ENCODE assay signal across 8 worm cellular contexts in genomic region chrII:13036717-13037116, ce11.
TF ChIP-seq lines count a peak whose summit lies in the region.

F18A11.3 (minus strand) TSS chrII:13036841.

TF ChIP-seq in whole organism, L1 larva, 84 proteins besides CTCF, POLR2A, EP300 and RAD21 (continues in another document):
- TF ChIP-seq skn-1 (tag; optimal IDR thresholded peaks at IDR 0.05; lab: Kevin White, UChicago) (peak; percentile 29), pag-3 (tag; optimal IDR thresholded peaks at IDR 0.05; lab: Kevin White, UChicago; ENCODE audit: borderline replicate concordance, insufficient read depth) (peak; percentile 43), nhr-47 (tag; optimal IDR thresholded peaks at IDR 0.05; lab: Kevin White, UChicago) (peak; percentile 3), dpl-1 (GFP tag; optimal IDR thresholded peaks at IDR 0.05; lab: Kevin White, UChicago) (peak in 2 of 3 experiments; percentile 21 to 52), ceh-90 (tag; optimal IDR thresholded peaks at IDR 0.05; lab: Kevin White, UChicago) (no peak), snu-23 (GFP tag; optimal IDR thresholded peaks at IDR 0.05; lab: Kevin White, UChicago) (peak; percentile 17), lin-15B (tag; optimal IDR thresholded peaks at IDR 0.05; lab: Kevin White, UChicago) (no peak), efl-1 (optimal IDR thresholded peaks at IDR 0.05; lab: Kevin White, UChicago) (peak; percentile 14 to 37), efl-1 (GFP tag; optimal IDR thresholded peaks at IDR 0.05 in 1 of 2; lab: Kevin White, UChicago) (peak; percentile 43 to 47), lsy-2 (tag; optimal IDR thresholded peaks at IDR 0.05; lab: Kevin White, UChicago) (peak in 1 of 2 experiments; percentile 56)

TF ChIP-seq in whole organism, L2 larva, 48 proteins besides CTCF, POLR2A, EP300 and RAD21 (continues in another document):
- TF ChIP-seq ztf-4 (tag; optimal IDR thresholded peaks at IDR 0.05; lab: Kevin White, UChicago) (no peak), sma-9 (GFP tag; optimal IDR thresholded peaks at IDR 0.05; lab: Kevin White, UChicago) (no peak), sma-9 (tag; optimal IDR thresholded peaks at IDR 0.05; lab: Kevin White, UChicago) (no peak), elt-3 (tag; optimal IDR thresholded peaks at IDR 0.05; lab: Kevin White, UChicago) (no peak), Y55F3AM.14 (GFP tag; optimal IDR thresholded peaks at IDR 0.05; lab: Kevin White, UChicago) (no peak), peb-1 (tag; optimal IDR thresholded peaks at IDR 0.05; lab: Kevin White, UChicago) (no peak), nhr-23 (tag; optimal IDR thresholded peaks at IDR 0.05; lab: Kevin White, UChicago) (no peak), unc-55 (GFP tag; optimal IDR thresholded peaks at IDR 0.05; lab: Kevin White, UChicago) (peak; percentile 6), elt-1 (tag; optimal IDR thresholded peaks at IDR 0.05; lab: Kevin White, UChicago) (no peak), mdl-1 (tag; optimal IDR thresholded peaks at IDR 0.05; lab: Kevin White, UChicago) (no peak), unc-39 (tag; optimal IDR thresholded peaks at IDR 0.05; lab: Kevin White, UChicago) (no peak), unc-62 (GFP tag; optimal IDR thresholded peaks at IDR 0.05; lab: Kevin White, UChicago) (no peak)

TF ChIP-seq in whole organism, L3 larva, 47 proteins besides CTCF, POLR2A, EP300 and RAD21:
- TF ChIP-seq lin-15B (tag; optimal IDR thresholded peaks at IDR 0.05; lab: Kevin White, UChicago) (peak; percentile 51), ama-1 (optimal IDR thresholded peaks at IDR 0.05; lab: Kevin White, UChicago) (no peak), snpc-4 (tag; optimal IDR thresholded peaks at IDR 0.05; lab: Kevin White, UChicago) (peak; percentile 41), nhr-23 (tag; optimal IDR thresholded peaks at IDR 0.05; lab: Kevin White, UChicago) (no peak), pha-4 (tag; optimal IDR thresholded peaks at IDR 0.05; lab: Kevin White, UChicago) (peak; percentile 38), nfya-1 (tag; optimal IDR thresholded peaks at IDR 0.05; lab: Kevin White, UChicago; ENCODE audit: insufficient read depth) (peak; percentile 32)

TF ChIP-seq in whole organism, L4 larva, 104 proteins besides CTCF, POLR2A, EP300 and RAD21 (continues in another document):
- peak; percentile 26 for TF ChIP-seq aha-1 (tag; lab: Kevin White, UChicago)
- TF ChIP-seq zag-1 (tag; optimal IDR thresholded peaks at IDR 0.05; lab: Kevin White, UChicago) = no peak
- peak; percentile 51 for TF ChIP-seq mes-2 (tag; optimal IDR thresholded peaks at IDR 0.05; lab: Kevin White, UChicago; ENCODE audit: poor library complexity, severe bottlenecking)
- peak in 1 of 2 experiments; percentile 36 for TF ChIP-seq lsy-2 (tag; optimal IDR thresholded peaks at IDR 0.05; lab: Kevin White, UChicago)
- TF ChIP-seq duxl-1 (tag; optimal IDR thresholded peaks at IDR 0.05; lab: Kevin White, UChicago; ENCODE audit: poor library complexity) = no peak
- TF ChIP-seq hlh-30 (tag; optimal IDR thresholded peaks at IDR 0.05; lab: Kevin White, UChicago; ENCODE audit: insufficient read depth) = no peak
- 0 out of 2 replicates have a peak, but pooled peaks have one; percentile 18 for TF ChIP-seq hmg-1.1 (GFP tag; IDR thresholded peaks at IDR 0.05; lab: Robert Waterston, UW)
- peak; percentile 8 for TF ChIP-seq dpl-1 (GFP tag; optimal IDR thresholded peaks at IDR 0.05; lab: Kevin White, UChicago)
- no peak for TF ChIP-seq ceh-44 (GFP tag; IDR thresholded peaks at IDR 0.05; lab: Robert Waterston, UW)
- TF ChIP-seq hlh-11 (tag; optimal IDR thresholded peaks at IDR 0.05; lab: Kevin White, UChicago) = peak; percentile 18
- peak; percentile 28 for TF ChIP-seq mep-1 (tag; optimal IDR thresholded peaks at IDR 0.05; lab: Kevin White, UChicago)
- peak; percentile 67 for TF ChIP-seq mxl-3 (GFP tag; optimal IDR thresholded peaks at IDR 0.05; lab: Kevin White, UChicago)

TF ChIP-seq in whole organism, late embryonic, 69 proteins besides CTCF, POLR2A, EP300 and RAD21:
- TF ChIP-seq ref-2 (tag; optimal IDR thresholded peaks at IDR 0.05; lab: Kevin White, UChicago) = peak; percentile 1
- TF ChIP-seq dmd-4 (tag; optimal IDR thresholded peaks at IDR 0.05; lab: Kevin White, UChicago; ENCODE audit: borderline replicate concordance) = no peak
- TF ChIP-seq sox-2 (GFP tag; IDR thresholded peaks at IDR 0.05; lab: Robert Waterston, UW) = no peak
- TF ChIP-seq zip-5 (tag; optimal IDR thresholded peaks at IDR 0.05; lab: Kevin White, UChicago) = no peak
- TF ChIP-seq hlh-8 (tag; optimal IDR thresholded peaks at IDR 0.05; lab: Kevin White, UChicago) = no peak
- no peak for TF ChIP-seq nhr-232 (tag; optimal IDR thresholded peaks at IDR 0.05; lab: Kevin White, UChicago)
- no peak for TF ChIP-seq ets-4 (tag; optimal IDR thresholded peaks at IDR 0.05; lab: Kevin White, UChicago)
- no peak for TF ChIP-seq ahr-1 (tag; optimal IDR thresholded peaks at IDR 0.05; lab: Kevin White, UChicago)
- TF ChIP-seq ceh-34 (tag; optimal IDR thresholded peaks at IDR 0.05; lab: Kevin White, UChicago) = no peak
- peak; percentile 55 for TF ChIP-seq ceh-48 (tag; optimal IDR thresholded peaks at IDR 0.05; lab: Kevin White, UChicago)

TF ChIP-seq in whole organism, midembryonic, 9 proteins besides CTCF, POLR2A, EP300 and RAD21:
- TF ChIP-seq ztf-29 (GFP tag; IDR thresholded peaks at IDR 0.05; lab: Robert Waterston, UW) (0 out of 2 replicates have a peak, but pooled peaks have one; percentile 48), klf-2 (GFP tag; conservative IDR thresholded peaks at IDR 0.05; lab: Robert Waterston, UW) (no peak)

TF ChIP-seq in whole organism, mixed stage, embryonic, 35 proteins besides CTCF, POLR2A, EP300 and RAD21:
- TF ChIP-seq elt-3 (tag; optimal IDR thresholded peaks at IDR 0.05; lab: Kevin White, UChicago) = no peak
- no peak for TF ChIP-seq flh-1 (GFP tag; optimal IDR thresholded peaks at IDR 0.05; lab: Kevin White, UChicago)
- no peak for TF ChIP-seq ceh-83 (GFP tag; optimal IDR thresholded peaks at IDR 0.05; lab: Kevin White, UChicago)
- TF ChIP-seq snpc-4 (tag; optimal IDR thresholded peaks at IDR 0.05; lab: Kevin White, UChicago) = no peak
- TF ChIP-seq mep-1 (tag; optimal IDR thresholded peaks at IDR 0.05; lab: Kevin White, UChicago) = peak; percentile 42
- TF ChIP-seq blmp-1 (tag; optimal IDR thresholded peaks at IDR 0.05; lab: Kevin White, UChicago) = no peak
- TF ChIP-seq drap-1 (GFP tag; optimal IDR thresholded peaks at IDR 0.05; lab: Kevin White, UChicago) = no peak
- TF ChIP-seq M03D4.4 (tag; optimal IDR thresholded peaks at IDR 0.05; lab: Kevin White, UChicago) = no peak
- peak; percentile 16 for TF ChIP-seq lsy-2 (tag; optimal IDR thresholded peaks at IDR 0.05; lab: Kevin White, UChicago)
- no peak for TF ChIP-seq cnd-1 (tag; optimal IDR thresholded peaks at IDR 0.05; lab: Kevin White, UChicago)
- no peak for TF ChIP-seq sptf-1 (tag; optimal IDR thresholded peaks at IDR 0.05; lab: Kevin White, UChicago)
- TF ChIP-seq nhr-237 (tag; optimal IDR thresholded peaks at IDR 0.05; lab: Kevin White, UChicago) = no peak
- peak; percentile 2 for TF ChIP-seq ces-1 (GFP tag; optimal IDR thresholded peaks at IDR 0.05; lab: Kevin White, UChicago)
- no peak for TF ChIP-seq pha-4 (tag; optimal IDR thresholded peaks at IDR 0.05; lab: Kevin White, UChicago)
- TF ChIP-seq nhr-76 (tag; optimal IDR thresholded peaks at IDR 0.05; lab: Kevin White, UChicago) = no peak

TF ChIP-seq in whole organism, young adult, 124 proteins besides CTCF, POLR2A, EP300 and RAD21:
- TF ChIP-seq mcd-1 (GFP tag; IDR thresholded peaks at IDR 0.05; lab: Robert Waterston, UW) (peak; percentile 80), let-607 (tag; optimal IDR thresholded peaks at IDR 0.05; lab: Kevin White, UChicago) (peak; percentile 70 to 90), attf-3 (GFP tag; conservative IDR thresholded peaks at IDR 0.05; lab: Robert Waterston, UW) (no peak), ztf-28 (GFP tag; IDR thresholded peaks at IDR 0.05; lab: Robert Waterston, UW) (no peak), attf-5 (GFP tag; optimal IDR thresholded peaks at IDR 0.05; lab: Kevin White, UChicago) (peak; percentile 40), nhr-80 (tag; optimal IDR thresholded peaks at IDR 0.05; lab: Kevin White, UChicago) (peak; percentile 11), pha-4 (tag; optimal IDR thresholded peaks at IDR 0.05; lab: Kevin White, UChicago) (no peak)
